Fruit fly (Drosophila melanogaster) whole organism, prepupa: ENCODE data around the gene CG13088.
A peak's percentile ranks its signal among the peaks of the same experiment; 100 is the strongest.

Experiments
- Blimp-1 ChIP-seq: fragments of 200-800 bp; sonication (Bioruptor generic); optimal IDR thresholded peaks from 3 replicates; lab custom pipeline; 2017; ENCODE audit warnings: missing biosample characterization, missing genetic modification characterization, mild to moderate bottlenecking, moderate library complexity, missing genetic modification reagents
- CG10631 ChIP-seq: fragments of 200-800 bp; sonication (Bioruptor generic); optimal IDR thresholded peaks from 2 replicates; lab custom pipeline; 2016; ENCODE audit warnings: missing biosample characterization, missing genetic modification characterization
- CG11294 ChIP-seq: fragments of 200-800 bp; sonication (Bioruptor generic); IDR thresholded peaks from 2 replicates; pipeline ENCODE4 v1.3.6; 2022; ENCODE audit warnings: missing biosample characterization, missing genetic modification characterization
- CG11762 ChIP-seq: fragments of 200-800 bp; sonication (Bioruptor generic); optimal IDR thresholded peaks from 3 replicates; lab custom pipeline; 2016; ENCODE audit warnings: missing biosample characterization, missing genetic modification characterization; ENCODE audit not compliant: insufficient read depth
- CG11902 ChIP-seq: fragments of 200-800 bp; sonication (Bioruptor generic); optimal IDR thresholded peaks from 3 replicates; lab custom pipeline; 2016; ENCODE audit warnings: missing biosample characterization, missing genetic modification characterization
- CG15336 ChIP-seq: fragments of 200-800 bp; sonication (Bioruptor generic); IDR thresholded peaks from 2 replicates; pipeline ENCODE4 v1.3.6; 2022; ENCODE audit warnings: missing biosample characterization, missing genetic modification characterization
- CG1621 ChIP-seq: fragments of 200-800 bp; sonication (Bioruptor generic); optimal IDR thresholded peaks from 3 replicates; lab custom pipeline; 2018; ENCODE audit warnings: missing biosample characterization, mild to moderate bottlenecking, missing genetic modification characterization
- CG32006 ChIP-seq: fragments of 200-800 bp; sonication (Bioruptor generic); optimal IDR thresholded peaks from 3 replicates; lab custom pipeline; 2017; ENCODE audit warnings: missing biosample characterization, mild to moderate bottlenecking, missing genetic modification characterization
- CG34406 ChIP-seq: fragments of 200-800 bp; sonication (Bioruptor generic); optimal IDR thresholded peaks from 3 replicates; lab custom pipeline; 2016; ENCODE audit warnings: missing biosample characterization, missing genetic modification characterization
- CG3919 ChIP-seq: fragments of 200-800 bp; sonication (Bioruptor generic); optimal IDR thresholded peaks from 3 replicates; lab custom pipeline; 2016; ENCODE audit warnings: missing biosample characterization, missing genetic modification characterization
- CG4318 ChIP-seq: fragments of 200-800 bp; sonication (Bioruptor generic); optimal IDR thresholded peaks from 3 replicates; lab custom pipeline; 2017; ENCODE audit warnings: missing biosample characterization, mild to moderate bottlenecking, missing genetic modification characterization
- CG6163 ChIP-seq: fragments of 200-800 bp; sonication (Bioruptor generic); IDR thresholded peaks from 3 replicates; pipeline ENCODE4 v1.3.6; 2022; ENCODE audit warnings: missing biosample characterization, missing genetic modification characterization
- CG6276 ChIP-seq: fragments of 200-800 bp; sonication (Bioruptor generic); optimal IDR thresholded peaks from 2 replicates; lab custom pipeline; 2017; ENCODE audit warnings: missing biosample characterization, mild to moderate bottlenecking, missing genetic modification characterization
- CG6792 ChIP-seq: fragments of 200-800 bp; sonication (Bioruptor generic); optimal IDR thresholded peaks from 3 replicates; lab custom pipeline; 2016; ENCODE audit warnings: missing biosample characterization, missing genetic modification characterization
- CG6808 ChIP-seq: fragments of 200-800 bp; sonication (Bioruptor generic); optimal IDR thresholded peaks from 3 replicates; lab custom pipeline; 2017; ENCODE audit warnings: missing biosample characterization, missing genetic modification characterization, mild to moderate bottlenecking, moderate library complexity, missing genetic modification reagents
- CG6854 ChIP-seq: fragments of 200-800 bp; sonication (Bioruptor generic); optimal IDR thresholded peaks from 2 replicates; lab custom pipeline; 2017; ENCODE audit warnings: missing biosample characterization, mild to moderate bottlenecking, missing genetic modification characterization
- CG7368 ChIP-seq: fragments of 200-800 bp; sonication (Bioruptor generic); optimal IDR thresholded peaks from 3 replicates; lab custom pipeline; 2016; ENCODE audit warnings: missing biosample characterization, missing genetic modification characterization
- CG8119 ChIP-seq: fragments of 200-800 bp; sonication (Bioruptor generic); IDR thresholded peaks from 3 replicates; pipeline ENCODE4 v1.3.6; 2022; ENCODE audit warnings: missing biosample characterization, missing genetic modification characterization
- CG8319 ChIP-seq: fragments of 200-800 bp; sonication (Bioruptor generic); optimal IDR thresholded peaks from 3 replicates; lab custom pipeline; 2016; ENCODE audit warnings: missing biosample characterization, missing genetic modification characterization
- CG8632 ChIP-seq: fragments of 200-800 bp; sonication (Bioruptor generic); optimal IDR thresholded peaks from 3 replicates; lab custom pipeline; 2016; ENCODE audit warnings: missing biosample characterization, missing genetic modification characterization
- CG9139 ChIP-seq: fragments of 200-800 bp; sonication (Bioruptor generic); optimal IDR thresholded peaks from 3 replicates; lab custom pipeline; 2017; ENCODE audit warnings: missing biosample characterization, mild to moderate bottlenecking, missing genetic modification characterization
- Eip78C ChIP-seq: fragments of 200-800 bp; sonication (Bioruptor generic); peaks from one replicate; lab custom pipeline; 2016; ENCODE audit warnings: missing biosample characterization, missing genetic modification characterization
- Eip93F ChIP-seq: fragments of 200-800 bp; sonication (Bioruptor generic); optimal IDR thresholded peaks from 2 replicates; lab custom pipeline; 2016; ENCODE audit warnings: missing biosample characterization, mild to moderate bottlenecking, missing genetic modification characterization
- Ets21C ChIP-seq: fragments of 200-800 bp; sonication (Bioruptor generic); optimal IDR thresholded peaks from 3 replicates; lab custom pipeline; 2016; ENCODE audit warnings: missing biosample characterization, missing genetic modification characterization
- Gug ChIP-seq: fragments of 200-800 bp; sonication (Bioruptor generic); IDR thresholded peaks from 2 replicates; pipeline ENCODE4 v1.3.6; 2022; ENCODE audit warnings: missing biosample characterization, missing genetic modification characterization
- Hr38 ChIP-seq: sonication (Bioruptor generic); optimal IDR thresholded peaks from 2 replicates; lab custom pipeline; 2016; ENCODE audit warnings: missing biosample characterization, missing genetic modification characterization
- Hr39 ChIP-seq: fragments of 200-800 bp; sonication (Bioruptor generic); optimal IDR thresholded peaks from 2 replicates; lab custom pipeline; 2016; ENCODE audit warnings: missing biosample characterization, missing genetic modification characterization
- Hr4 ChIP-seq: fragments of 200-800 bp; sonication (Bioruptor generic); optimal IDR thresholded peaks from 3 replicates; lab custom pipeline; 2016; ENCODE audit warnings: missing biosample characterization, missing genetic modification characterization
- Met ChIP-seq: fragments of 200-800 bp; sonication (Bioruptor generic); optimal IDR thresholded peaks from 3 replicates; lab custom pipeline; 2016; ENCODE audit warnings: missing biosample characterization, missing genetic modification characterization
- OdsH ChIP-seq: fragments of 200-800 bp; sonication (Bioruptor generic); optimal IDR thresholded peaks from 3 replicates; lab custom pipeline; 2016; ENCODE audit warnings: missing biosample characterization, missing genetic modification characterization
- Smox ChIP-seq: fragments of 200-800 bp; sonication (Bioruptor generic); optimal IDR thresholded peaks from 3 replicates; lab custom pipeline; 2016; ENCODE audit warnings: missing biosample characterization, missing genetic modification characterization
- Sox14 ChIP-seq: fragments of 200-800 bp; sonication (Bioruptor generic); optimal IDR thresholded peaks from 3 replicates; lab custom pipeline; 2016; ENCODE audit warnings: missing biosample characterization, missing genetic modification characterization
- achi ChIP-seq: fragments of 200-800 bp; sonication (Bioruptor generic); optimal IDR thresholded peaks from 3 replicates; lab custom pipeline; 2016; ENCODE audit warnings: missing biosample characterization, missing genetic modification characterization
- dac ChIP-seq: fragments of 200-800 bp; sonication (Bioruptor generic); optimal IDR thresholded peaks from 2 replicates; lab custom pipeline; 2017; ENCODE audit warnings: missing biosample characterization, mild to moderate bottlenecking, missing genetic modification characterization
- dsx ChIP-seq: fragments of 200-800 bp; optimal IDR thresholded peaks from 3 replicates; lab custom pipeline; 2019; ENCODE audit warnings: missing biosample characterization, mild to moderate bottlenecking, missing genetic modification characterization, moderate library complexity; ENCODE audit not compliant: poor library complexity, severe bottlenecking
- eg ChIP-seq: fragments of 200-800 bp; sonication (Bioruptor generic); IDR thresholded peaks from 3 replicates; pipeline ENCODE4 v1.3.6; 2022; ENCODE audit warnings: missing biosample characterization, missing genetic modification characterization
- esn ChIP-seq: fragments of 200-800 bp; sonication (Bioruptor generic); optimal IDR thresholded peaks from 2 replicates; lab custom pipeline; 2016; ENCODE audit warnings: missing biosample characterization, mild to moderate bottlenecking, missing genetic modification characterization, moderate library complexity
- fkh ChIP-seq: fragments of 200-800 bp; sonication (Bioruptor generic); optimal IDR thresholded peaks from 3 replicates; lab custom pipeline; 2017; ENCODE audit warnings: missing biosample characterization, mild to moderate bottlenecking, missing genetic modification characterization, moderate library complexity
- lz ChIP-seq: fragments of 200-800 bp; sonication (Bioruptor generic); optimal IDR thresholded peaks from 3 replicates; lab custom pipeline; 2016; ENCODE audit warnings: missing biosample characterization, missing genetic modification characterization
- net ChIP-seq: fragments of 200-800 bp; sonication (Bioruptor generic); optimal IDR thresholded peaks from 3 replicates; lab custom pipeline; 2016; ENCODE audit warnings: missing biosample characterization, missing genetic modification characterization
- salr ChIP-seq, 2 experiments: fragments of 200-800 bp; sonication (Bioruptor generic); optimal IDR thresholded peaks; 3 replicates each; lab custom pipeline; 2016 to 2018; ENCODE audit warnings: missing biosample characterization in 2 of 2, missing genetic modification characterization in 2 of 2, mild to moderate bottlenecking in 1 of 2
- ss ChIP-seq, 2 experiments: fragments of 200-800 bp; sonication (Bioruptor generic); optimal IDR thresholded peaks; 2 replicates in 1 of 2; 3 replicates in 1 of 2; lab custom pipeline; 2017 to 2018; ENCODE audit warnings: mild to moderate bottlenecking in 2 of 2, missing biosample characterization in 2 of 2, missing genetic modification characterization in 2 of 2, moderate library complexity in 1 of 2
- svp ChIP-seq: fragments of 200-800 bp; sonication (Bioruptor generic); peaks from one replicate; lab custom pipeline; 2016; ENCODE audit warnings: missing biosample characterization, missing genetic modification characterization
- topi ChIP-seq: fragments of 200-800 bp; sonication (Bioruptor generic); optimal IDR thresholded peaks from 3 replicates; lab custom pipeline; 2016; ENCODE audit warnings: missing biosample characterization, missing genetic modification characterization
- vri ChIP-seq: fragments of 200-800 bp; sonication (Bioruptor generic); optimal IDR thresholded peaks from 3 replicates; lab custom pipeline; 2016; ENCODE audit warnings: missing biosample characterization, mild to moderate bottlenecking, missing genetic modification characterization

CG13088 gene

dm6 chr2L:8517256-8517694 lies 28.5 kb downstream of the CG13088 start, which contains the start of the genes mRpL51 and Uba4 (continued):
- TF ChIP-seq CG8319 (GFP tag; lab: Kevin White, UChicago) (no peak), vri (GFP tag; lab: Kevin White, UChicago) (peak; percentile 84), CG32006 (GFP tag; lab: Kevin White, UChicago) (no peak), lz (GFP tag; lab: Kevin White, UChicago) (peak; percentile 45), CG11902 (GFP tag; lab: Kevin White, UChicago) (no peak), CG1621 (tag; lab: Kevin White, UChicago) (no peak), CG6276 (GFP tag; lab: Kevin White, UChicago) (no peak), CG34406 (GFP tag; lab: Kevin White, UChicago) (peak; percentile 39), Met (GFP tag; lab: Kevin White, UChicago) (no peak), dac (GFP tag; lab: Kevin White, UChicago) (no peak), CG11762 (peak; percentile 8), CG8119 (GFP tag; lab: Robert Waterston, UW) (no peak), Hr38 (no peak), CG15336 (GFP tag; lab: Robert Waterston, UW) (no peak), Eip78C (peak; percentile 74), net (GFP tag; lab: Kevin White, UChicago) (no peak), fkh (GFP tag; lab: Kevin White, UChicago) (no peak), CG6163 (GFP tag; lab: Robert Waterston, UW) (no peak), CG11294 (GFP tag; lab: Robert Waterston, UW) (no peak), CG6854 (GFP tag; lab: Kevin White, UChicago) (no peak), topi (GFP tag; lab: Kevin White, UChicago) (peak; percentile 57), Ets21C (GFP tag; lab: Kevin White, UChicago) (no peak), achi (GFP tag; lab: Kevin White, UChicago) (peak; percentile 59), eg (GFP tag; lab: Robert Waterston, UW) (no peak), ss (GFP tag; optimal IDR thresholded peaks at IDR 0.05; lab: Kevin White, UChicago) (no peak)

DNA sequence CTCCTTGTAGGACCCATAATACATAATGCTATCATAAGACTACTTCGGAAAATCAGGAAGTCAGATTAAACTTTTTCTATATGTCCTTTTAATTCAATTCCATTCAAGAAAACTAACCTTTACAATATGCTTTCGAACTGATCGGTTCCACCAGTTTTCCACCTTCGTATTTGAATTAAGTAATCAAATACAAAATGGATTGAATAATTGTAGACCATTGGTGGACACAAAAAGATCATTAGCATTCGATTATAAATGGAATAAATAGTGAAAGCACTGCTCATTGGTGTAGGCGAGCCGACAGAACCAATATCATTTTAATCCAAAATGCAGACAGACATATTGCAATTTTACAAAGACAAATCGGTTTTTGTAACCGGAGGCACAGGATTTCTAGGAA lies 30.6 kb downstream of the CG13088 start, which contains the start of gene Sgp:
TSS of gene Sgp (plus strand) at position 301 of the 400 bp plus-strand sequence.
- no peak for TF ChIP-seq topi (GFP tag; lab: Kevin White, UChicago)
- no peak for TF ChIP-seq Ets21C (GFP tag; lab: Kevin White, UChicago)
- no peak for TF ChIP-seq CG8632 (GFP tag; lab: Kevin White, UChicago)
- TF ChIP-seq Eip93F (GFP tag; lab: Kevin White, UChicago) = no peak
- no peak for TF ChIP-seq esn (GFP tag; lab: Kevin White, UChicago)
- no peak for TF ChIP-seq CG6808
- TF ChIP-seq CG11902 (GFP tag; lab: Kevin White, UChicago) = no peak
- no peak for TF ChIP-seq OdsH (GFP tag; lab: Kevin White, UChicago)
- no peak for TF ChIP-seq Gug
- TF ChIP-seq Smox = no peak
- no peak for TF ChIP-seq Hr39 (GFP tag; lab: Kevin White, UChicago)
- no peak for TF ChIP-seq CG6854 (GFP tag; lab: Kevin White, UChicago)
- TF ChIP-seq CG7368 (GFP tag; lab: Kevin White, UChicago) = no peak
- no peak for TF ChIP-seq net (GFP tag; lab: Kevin White, UChicago)
- TF ChIP-seq CG6163 (GFP tag; lab: Robert Waterston, UW) = no peak
- no peak for TF ChIP-seq dsx
- no peak for TF ChIP-seq CG8319 (GFP tag; lab: Kevin White, UChicago)
- TF ChIP-seq salr (GFP tag; optimal IDR thresholded peaks at IDR 0.05; lab: Kevin White, UChicago) = no peak

DNA sequence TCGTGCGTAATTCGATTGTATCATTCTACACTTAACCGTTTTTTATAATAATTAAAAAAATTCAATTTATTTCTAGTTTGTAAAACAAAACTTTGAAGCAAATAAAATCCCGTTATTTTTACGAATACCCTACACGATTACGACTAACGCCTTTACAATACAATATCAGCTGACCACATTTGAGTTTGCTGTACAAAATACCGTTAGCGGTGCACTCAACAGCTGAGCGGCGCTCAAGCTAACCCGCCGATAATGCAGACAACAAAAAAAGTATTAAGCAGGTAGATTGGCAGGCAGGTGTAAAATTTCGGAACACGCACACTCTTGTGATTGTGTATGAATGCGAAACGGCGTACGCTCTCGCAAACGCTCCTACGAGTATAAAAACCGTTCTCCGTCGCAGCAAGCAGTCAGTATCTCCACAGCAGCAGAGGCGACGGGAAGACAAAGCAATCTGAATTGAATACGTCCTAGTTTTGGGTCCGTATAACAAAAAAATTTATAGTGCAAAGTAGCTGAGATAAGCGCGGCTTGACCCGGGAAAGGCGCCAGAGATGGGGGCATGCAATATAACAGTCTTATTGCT lies 33.0 kb downstream of the CG13088 start, which contains the start of gene Acer:
TSS of gene Acer (plus strand) at position 210 of the 586 bp plus-strand sequence.
- TF ChIP-seq CG6163 (GFP tag; lab: Robert Waterston, UW) (peak; percentile 41; the same call in 1 of the 3 replicates), esn (GFP tag; lab: Kevin White, UChicago) (peak; percentile 26), OdsH (GFP tag; lab: Kevin White, UChicago) (no peak), CG9139 (GFP tag; lab: Kevin White, UChicago) (no peak), CG15336 (GFP tag; lab: Robert Waterston, UW) (peak; percentile 51), CG32006 (GFP tag; lab: Kevin White, UChicago) (no peak), Blimp-1 (GFP tag; lab: Kevin White, UChicago) (no peak), Sox14 (GFP tag; lab: Kevin White, UChicago) (peak; percentile 16), CG10631 (GFP tag; lab: Kevin White, UChicago) (no peak), Eip78C (peak; percentile 55), CG6854 (GFP tag; lab: Kevin White, UChicago) (peak; percentile 12), svp (GFP tag; lab: Kevin White, UChicago) (peak; percentile 86), Hr4 (GFP tag; lab: Kevin White, UChicago) (peak; percentile 6), CG4318 (no peak), CG1621 (tag; lab: Kevin White, UChicago) (peak; percentile 22), CG6792 (GFP tag; lab: Kevin White, UChicago) (no peak), CG3919 (GFP tag; lab: Kevin White, UChicago) (no peak)
